Fruit fly (Drosophila melanogaster): ENCODE results near the gene Cyp4d8.

dm6 chr3L:7529081-7530021, 33.4 kb upstream of the Cyp4d8 start:
- TF ChIP-seq CG8478 (optimal IDR thresholded peaks at IDR 0.05) (no peak), usp (GFP tag; optimal IDR thresholded peaks at IDR 0.05) (no peak), psq (optimal IDR thresholded peaks at IDR 0.05) (no peak)

Data from whole organism.